Worm (Caenorhabditis elegans) whole organism, mixed stage, embryonic: ENCODE results near the gene W07B8.4.

Source experiments
- ceh-83 ChIP-seq: fragments of 200-800 bp; sonication (Bioruptor generic); optimal IDR thresholded peaks from 2 replicates; lab custom pipeline; 2018; ENCODE audit warnings: mild to moderate bottlenecking, missing genetic modification characterization, missing compliant biosample characterization
- lin-13 ChIP-seq: fragments of 150-350 bp; optimal IDR thresholded peaks from 2 replicates; lab custom pipeline; 2014; ENCODE audit warnings: missing biosample characterization, missing genetic modification characterization
- nhr-76 ChIP-seq: sonication (generic microtip); optimal IDR thresholded peaks from 2 replicates; lab custom pipeline; 2017; ENCODE audit warnings: missing biosample characterization, missing genetic modification characterization
- snpc-4 ChIP-seq: fragments of 150-350 bp; optimal IDR thresholded peaks from 2 replicates; lab custom pipeline; 2014; ENCODE audit warnings: missing biosample characterization, missing genetic modification characterization
- unc-62 ChIP-seq: fragments of 150-350 bp; optimal IDR thresholded peaks from 2 replicates; lab custom pipeline; 2014; ENCODE audit warnings: missing biosample characterization, missing genetic modification reagents, missing genetic modification characterization
- ztf-11 ChIP-seq: fragments of 150-350 bp; optimal IDR thresholded peaks from 2 replicates; lab custom pipeline; 2014; ENCODE audit warnings: missing biosample characterization, missing genetic modification characterization

ce11 chrV:1100280-1100679 is 31.4 kb downstream of the W07B8.4 start, which contains the start of gene Y50D4B.2:
- no peak for TF ChIP-seq ztf-11 (tag; lab: Kevin White, UChicago)
- TF ChIP-seq snpc-4 (tag; lab: Kevin White, UChicago) = no peak
- no peak for TF ChIP-seq unc-62 (GFP tag; lab: Kevin White, UChicago)
- no peak for TF ChIP-seq nhr-76 (tag; lab: Kevin White, UChicago)
- no peak for TF ChIP-seq lin-13 (tag; lab: Kevin White, UChicago)
- TF ChIP-seq ceh-83 (GFP tag; lab: Kevin White, UChicago) = no peak
